Worm (Caenorhabditis elegans) whole organism, L3 larva: ENCODE data around the gene B0454.6.

Experiments used
- R02D3.7 ChIP-seq: fragments of 150-350 bp; optimal IDR thresholded peaks from 2 replicates; lab custom pipeline; 2014; ENCODE audit warnings: missing biosample characterization, missing genetic modification characterization
- ama-1 ChIP-seq: fragments of 150-350 bp; optimal IDR thresholded peaks from 2 replicates; lab custom pipeline; 2018
- ceh-9 ChIP-seq: sonication (generic microtip); optimal IDR thresholded peaks from 2 replicates; lab custom pipeline; 2018; ENCODE audit warnings: missing biosample characterization, missing genetic modification characterization
- egl-27 ChIP-seq: sonication (generic microtip); optimal IDR thresholded peaks from 4 replicates; lab custom pipeline; 2017; ENCODE audit warnings: missing biosample characterization, missing genetic modification reagents, missing genetic modification characterization
- egl-5 ChIP-seq: fragments of 150-350 bp; optimal IDR thresholded peaks from 2 replicates; lab custom pipeline; 2017; ENCODE audit warnings: missing biosample characterization, missing genetic modification reagents, missing genetic modification characterization, inconsistent platforms
- lin-15B ChIP-seq: fragments of 150-350 bp; optimal IDR thresholded peaks from 2 replicates; lab custom pipeline; 2014; ENCODE audit warnings: missing biosample characterization, missing genetic modification characterization
- nhr-11 ChIP-seq: fragments of 150-350 bp; optimal IDR thresholded peaks from 2 replicates; lab custom pipeline; 2014; ENCODE audit warnings: missing biosample characterization, missing genetic modification characterization
- nhr-12 ChIP-seq: fragments of 150-350 bp; optimal IDR thresholded peaks from 2 replicates; lab custom pipeline; 2014; ENCODE audit warnings: missing biosample characterization, missing genetic modification characterization
- nhr-237 ChIP-seq: fragments of 150-350 bp; optimal IDR thresholded peaks from 2 replicates; lab custom pipeline; 2014; ENCODE audit warnings: missing biosample characterization, missing genetic modification characterization
- nhr-25 ChIP-seq: sonication (generic microtip); optimal IDR thresholded peaks from 2 replicates; lab custom pipeline; 2017; ENCODE audit warnings: missing biosample characterization, missing genetic modification characterization
- nhr-77 ChIP-seq: fragments of 150-350 bp; optimal IDR thresholded peaks from 2 replicates; lab custom pipeline; 2014; ENCODE audit warnings: missing biosample characterization, missing genetic modification characterization
- pha-4 ChIP-seq: fragments of 150-350 bp; optimal IDR thresholded peaks from 2 replicates; lab custom pipeline; 2014; ENCODE audit warnings: missing biosample characterization, missing genetic modification reagents, missing genetic modification characterization
- ztf-4 ChIP-seq: fragments of 150-350 bp; optimal IDR thresholded peaks from 2 replicates; lab custom pipeline; 2014; ENCODE audit warnings: missing biosample characterization, missing genetic modification characterization

ce11 chrII:3054622-3055021 lies 22.0 kb downstream of the B0454.6 start:
- no peak for TF ChIP-seq nhr-25 (tag; lab: Kevin White, UChicago)
- no peak for TF ChIP-seq R02D3.7 (tag; lab: Kevin White, UChicago)
- no peak for TF ChIP-seq lin-15B
- TF ChIP-seq egl-27 (tag; lab: Kevin White, UChicago) = no peak
- no peak for TF ChIP-seq nhr-11 (tag; lab: Kevin White, UChicago)
- TF ChIP-seq ceh-9 (tag; lab: Kevin White, UChicago) = no peak
- TF ChIP-seq egl-5 (tag; lab: Kevin White, UChicago) = no peak
- no peak for TF ChIP-seq pha-4
- TF ChIP-seq nhr-12 (tag; lab: Kevin White, UChicago) = no peak
- TF ChIP-seq nhr-237 = no peak
- no peak for TF ChIP-seq ztf-4 (tag; lab: Kevin White, UChicago)
- TF ChIP-seq nhr-77 (tag; lab: Kevin White, UChicago) = no peak
- no peak for TF ChIP-seq ama-1 (lab: Kevin White, UChicago)
